Worm (Caenorhabditis elegans) whole organism, late embryonic: Measurements from ENCODE around the gene F23D12.3.

Experiments used
- ceh-18 ChIP-seq: sonication (generic microtip); optimal IDR thresholded peaks from 2 replicates; lab custom pipeline; 2016; ENCODE audit warnings: missing genetic modification characterization, missing compliant biosample characterization
- rnt-1 ChIP-seq: sonication (generic microtip); optimal IDR thresholded peaks from 2 replicates; lab custom pipeline; 2016; ENCODE audit warnings: missing genetic modification characterization, missing compliant biosample characterization
- syd-9 ChIP-seq: sonication (generic microtip); optimal IDR thresholded peaks from 2 replicates; lab custom pipeline; 2016; ENCODE audit warnings: mild to moderate bottlenecking, missing genetic modification characterization, moderate library complexity, missing compliant biosample characterization

- no peak for TF ChIP-seq ceh-18
- TF ChIP-seq rnt-1 (tag; lab: Kevin White, UChicago), result no peak
- TF ChIP-seq syd-9 (tag; lab: Kevin White, UChicago), result no peak
Measured at ce11 chrX:14464513-14464912, 22.1 kb downstream of the F23D12.3 start, which contains the start of gene M163.7.
